Worm (Caenorhabditis elegans) whole organism, late embryonic: ENCODE data around the gene Y76B12C.6.

ENCODE experiments used
- K02D7.2 ChIP-seq: sonication (generic microtip); optimal IDR thresholded peaks from 2 replicates; lab custom pipeline; 2017; ENCODE audit warnings: mild to moderate bottlenecking, missing genetic modification characterization, missing compliant biosample characterization
- ceh-22 ChIP-seq: sonication (generic microtip); optimal IDR thresholded peaks from 2 replicates; lab custom pipeline; 2017; ENCODE audit warnings: missing biosample characterization, missing genetic modification characterization
- dmd-4 ChIP-seq: sonication (generic microtip); optimal IDR thresholded peaks from 2 replicates; lab custom pipeline; 2016; ENCODE audit warnings: borderline replicate concordance, missing genetic modification characterization, missing compliant biosample characterization
- elt-4 ChIP-seq: sonication (generic microtip); optimal IDR thresholded peaks from 2 replicates; lab custom pipeline; 2016; ENCODE audit warnings: missing genetic modification characterization, missing compliant biosample characterization
- lin-11 ChIP-seq: fragments of 200-800 bp; sonication (Bioruptor generic); optimal IDR thresholded peaks from 2 replicates; lab custom pipeline; 2018; ENCODE audit warnings: mild to moderate bottlenecking, missing genetic modification characterization, missing compliant biosample characterization
- nfya-1 ChIP-seq: sonication (generic microtip); optimal IDR thresholded peaks from 2 replicates; lab custom pipeline; 2017; ENCODE audit warnings: missing genetic modification characterization, mild to moderate bottlenecking, missing compliant biosample characterization, antibody characterized with exemption, moderate library complexity
- pha-4 ChIP-seq: fragments of 150-350 bp; optimal IDR thresholded peaks from 2 replicates; lab custom pipeline; 2018; ENCODE audit warnings: missing biosample characterization, missing genetic modification reagents, missing genetic modification characterization
- pqm-1 ChIP-seq: sonication (generic microtip); optimal IDR thresholded peaks from 2 replicates; lab custom pipeline; 2016; ENCODE audit warnings: missing genetic modification characterization, missing compliant biosample characterization
- sdc-2 ChIP-seq: sonication (generic microtip); optimal IDR thresholded peaks from 2 replicates; lab custom pipeline; 2016; ENCODE audit warnings: missing genotype, missing genetic modification characterization, missing compliant biosample characterization

DNA sequence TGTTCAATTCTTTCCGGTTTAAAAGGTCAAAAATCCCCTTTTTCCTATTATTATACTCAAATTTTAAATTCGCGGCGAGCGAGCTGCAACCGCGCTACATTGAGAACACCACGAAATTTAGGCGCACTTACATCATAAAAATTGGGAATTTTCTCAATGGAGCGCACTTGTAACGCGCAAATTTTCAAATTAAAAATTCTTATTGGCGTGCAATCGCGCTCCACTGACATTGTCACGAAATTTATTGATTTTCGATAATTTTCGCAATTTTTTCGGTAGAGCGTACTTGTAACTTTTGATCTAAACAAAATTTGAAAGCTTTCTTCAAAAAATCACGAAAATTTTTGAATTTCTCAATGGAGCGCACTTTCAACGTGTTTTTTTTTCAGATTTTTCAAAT lies 17.9 kb upstream of the Y76B12C.6 start, which contains the start of gene ulp-3:
- TF ChIP-seq lin-11 (tag; lab: Kevin White, UChicago) (no peak), nfya-1 (tag; lab: Kevin White, UChicago) (no peak), pqm-1 (tag; lab: Kevin White, UChicago) (no peak), K02D7.2 (tag; lab: Kevin White, UChicago) (no peak), elt-4 (tag; lab: Kevin White, UChicago) (no peak), dmd-4 (tag; lab: Kevin White, UChicago) (no peak), ceh-22 (no peak), pha-4 (tag; lab: Kevin White, UChicago) (no peak), sdc-2 (no peak)
